Fruit fly (Drosophila melanogaster) whole organism, prepupa: Measurements from ENCODE around the gene dar1.

Experiments used
- CG10631 ChIP-seq: fragments of 200-800 bp; sonication (Bioruptor generic); optimal IDR thresholded peaks from 2 replicates; lab custom pipeline; 2016; ENCODE audit warnings: missing biosample characterization, missing genetic modification characterization
- CG10669 ChIP-seq: fragments of 200-800 bp; sonication (Bioruptor generic); optimal IDR thresholded peaks from 3 replicates; lab custom pipeline; 2018; ENCODE audit warnings: missing biosample characterization, mild to moderate bottlenecking, missing genetic modification characterization, moderate library complexity
- CG11762 ChIP-seq: fragments of 200-800 bp; sonication (Bioruptor generic); optimal IDR thresholded peaks from 3 replicates; lab custom pipeline; 2016; ENCODE audit warnings: missing biosample characterization, missing genetic modification characterization; ENCODE audit not compliant: insufficient read depth
- CG11902 ChIP-seq: fragments of 200-800 bp; sonication (Bioruptor generic); optimal IDR thresholded peaks from 3 replicates; lab custom pipeline; 2016; ENCODE audit warnings: missing biosample characterization, missing genetic modification characterization
- CG15336 ChIP-seq: fragments of 200-800 bp; sonication (Bioruptor generic); IDR thresholded peaks from 2 replicates; pipeline ENCODE4 v1.3.6; 2022; ENCODE audit warnings: missing biosample characterization, missing genetic modification characterization
- CG1621 ChIP-seq: fragments of 200-800 bp; sonication (Bioruptor generic); optimal IDR thresholded peaks from 3 replicates; lab custom pipeline; 2018; ENCODE audit warnings: missing biosample characterization, mild to moderate bottlenecking, missing genetic modification characterization
- CG3032 ChIP-seq: fragments of 200-800 bp; optimal IDR thresholded peaks from 2 replicates; lab custom pipeline; 2019; ENCODE audit warnings: missing biosample characterization, mild to moderate bottlenecking, missing genetic modification characterization, moderate library complexity
- CG31627 ChIP-seq: fragments of 200-800 bp; sonication (Bioruptor generic); optimal IDR thresholded peaks from 3 replicates; lab custom pipeline; 2016; ENCODE audit warnings: missing biosample characterization, missing genetic modification characterization
- CG32006 ChIP-seq: fragments of 200-800 bp; sonication (Bioruptor generic); optimal IDR thresholded peaks from 3 replicates; lab custom pipeline; 2017; ENCODE audit warnings: missing biosample characterization, mild to moderate bottlenecking, missing genetic modification characterization
- CG34406 ChIP-seq: fragments of 200-800 bp; sonication (Bioruptor generic); optimal IDR thresholded peaks from 3 replicates; lab custom pipeline; 2016; ENCODE audit warnings: missing biosample characterization, missing genetic modification characterization
- CG3919 ChIP-seq: fragments of 200-800 bp; sonication (Bioruptor generic); optimal IDR thresholded peaks from 3 replicates; lab custom pipeline; 2016; ENCODE audit warnings: missing biosample characterization, missing genetic modification characterization
- CG4318 ChIP-seq: fragments of 200-800 bp; sonication (Bioruptor generic); optimal IDR thresholded peaks from 3 replicates; lab custom pipeline; 2017; ENCODE audit warnings: missing biosample characterization, mild to moderate bottlenecking, missing genetic modification characterization
- CG6163 ChIP-seq: fragments of 200-800 bp; sonication (Bioruptor generic); IDR thresholded peaks from 3 replicates; pipeline ENCODE4 v1.3.6; 2022; ENCODE audit warnings: missing biosample characterization, missing genetic modification characterization
- CG6276 ChIP-seq: fragments of 200-800 bp; sonication (Bioruptor generic); optimal IDR thresholded peaks from 2 replicates; lab custom pipeline; 2017; ENCODE audit warnings: missing biosample characterization, mild to moderate bottlenecking, missing genetic modification characterization
- CG6792 ChIP-seq: fragments of 200-800 bp; sonication (Bioruptor generic); optimal IDR thresholded peaks from 3 replicates; lab custom pipeline; 2016; ENCODE audit warnings: missing biosample characterization, missing genetic modification characterization
- CG6808 ChIP-seq: fragments of 200-800 bp; sonication (Bioruptor generic); optimal IDR thresholded peaks from 3 replicates; lab custom pipeline; 2017; ENCODE audit warnings: missing biosample characterization, missing genetic modification characterization, mild to moderate bottlenecking, moderate library complexity, missing genetic modification reagents
- CG6854 ChIP-seq: fragments of 200-800 bp; sonication (Bioruptor generic); optimal IDR thresholded peaks from 2 replicates; lab custom pipeline; 2017; ENCODE audit warnings: missing biosample characterization, mild to moderate bottlenecking, missing genetic modification characterization
- CG7368 ChIP-seq: fragments of 200-800 bp; sonication (Bioruptor generic); optimal IDR thresholded peaks from 3 replicates; lab custom pipeline; 2016; ENCODE audit warnings: missing biosample characterization, missing genetic modification characterization
- CG8119 ChIP-seq: fragments of 200-800 bp; sonication (Bioruptor generic); IDR thresholded peaks from 3 replicates; pipeline ENCODE4 v1.3.6; 2022; ENCODE audit warnings: missing biosample characterization, missing genetic modification characterization
- CG8319 ChIP-seq: fragments of 200-800 bp; sonication (Bioruptor generic); optimal IDR thresholded peaks from 3 replicates; lab custom pipeline; 2016; ENCODE audit warnings: missing biosample characterization, missing genetic modification characterization
- CG8632 ChIP-seq: fragments of 200-800 bp; sonication (Bioruptor generic); optimal IDR thresholded peaks from 3 replicates; lab custom pipeline; 2016; ENCODE audit warnings: missing biosample characterization, missing genetic modification characterization
- Eip78C ChIP-seq: fragments of 200-800 bp; sonication (Bioruptor generic); peaks from one replicate; lab custom pipeline; 2016; ENCODE audit warnings: missing biosample characterization, missing genetic modification characterization
- Ets96B ChIP-seq: fragments of 200-800 bp; optimal IDR thresholded peaks from 2 replicates; lab custom pipeline; 2019; ENCODE audit warnings: missing biosample characterization, mild to moderate bottlenecking, missing genetic modification characterization, moderate library complexity
- Gug ChIP-seq: fragments of 200-800 bp; sonication (Bioruptor generic); IDR thresholded peaks from 2 replicates; pipeline ENCODE4 v1.3.6; 2022; ENCODE audit warnings: missing biosample characterization, missing genetic modification characterization
- Hr38 ChIP-seq: sonication (Bioruptor generic); optimal IDR thresholded peaks from 2 replicates; lab custom pipeline; 2016; ENCODE audit warnings: missing biosample characterization, missing genetic modification characterization
- Hr39 ChIP-seq: fragments of 200-800 bp; sonication (Bioruptor generic); optimal IDR thresholded peaks from 2 replicates; lab custom pipeline; 2016; ENCODE audit warnings: missing biosample characterization, missing genetic modification characterization
- Lpt ChIP-seq: fragments of 200-800 bp; sonication (Bioruptor generic); optimal IDR thresholded peaks from 3 replicates; lab custom pipeline; 2016; ENCODE audit warnings: missing biosample characterization, missing genetic modification characterization
- Met ChIP-seq: fragments of 200-800 bp; sonication (Bioruptor generic); optimal IDR thresholded peaks from 3 replicates; lab custom pipeline; 2016; ENCODE audit warnings: missing biosample characterization, missing genetic modification characterization
- OdsH ChIP-seq: fragments of 200-800 bp; sonication (Bioruptor generic); optimal IDR thresholded peaks from 3 replicates; lab custom pipeline; 2016; ENCODE audit warnings: missing biosample characterization, missing genetic modification characterization
- Smox ChIP-seq: fragments of 200-800 bp; sonication (Bioruptor generic); optimal IDR thresholded peaks from 3 replicates; lab custom pipeline; 2016; ENCODE audit warnings: missing biosample characterization, missing genetic modification characterization
- Sox102F ChIP-seq: fragments of 200-800 bp; sonication (Bioruptor generic); optimal IDR thresholded peaks from 2 replicates; lab custom pipeline; 2016; ENCODE audit warnings: missing biosample characterization, mild to moderate bottlenecking, missing genetic modification characterization
- Sox14 ChIP-seq: fragments of 200-800 bp; sonication (Bioruptor generic); optimal IDR thresholded peaks from 3 replicates; lab custom pipeline; 2016; ENCODE audit warnings: missing biosample characterization, missing genetic modification characterization
- Sox15 ChIP-seq: fragments of 200-800 bp; sonication (Bioruptor generic); optimal IDR thresholded peaks from 3 replicates; lab custom pipeline; 2016; ENCODE audit warnings: missing biosample characterization, missing genetic modification characterization
- achi ChIP-seq: fragments of 200-800 bp; sonication (Bioruptor generic); optimal IDR thresholded peaks from 3 replicates; lab custom pipeline; 2016; ENCODE audit warnings: missing biosample characterization, missing genetic modification characterization
- acj6 ChIP-seq: fragments of 200-800 bp; sonication (Bioruptor generic); optimal IDR thresholded peaks from 3 replicates; lab custom pipeline; 2016; ENCODE audit warnings: missing biosample characterization, missing genetic modification characterization
- cyc ChIP-seq: fragments of 200-800 bp; sonication (Bioruptor generic); optimal IDR thresholded peaks from 3 replicates; lab custom pipeline; 2016; ENCODE audit warnings: missing biosample characterization, missing genetic modification characterization
- dac ChIP-seq: fragments of 200-800 bp; sonication (Bioruptor generic); optimal IDR thresholded peaks from 2 replicates; lab custom pipeline; 2017; ENCODE audit warnings: missing biosample characterization, mild to moderate bottlenecking, missing genetic modification characterization
- dsx ChIP-seq: fragments of 200-800 bp; optimal IDR thresholded peaks from 3 replicates; lab custom pipeline; 2019; ENCODE audit warnings: missing biosample characterization, mild to moderate bottlenecking, missing genetic modification characterization, moderate library complexity; ENCODE audit not compliant: poor library complexity, severe bottlenecking
- eg ChIP-seq: fragments of 200-800 bp; sonication (Bioruptor generic); IDR thresholded peaks from 3 replicates; pipeline ENCODE4 v1.3.6; 2022; ENCODE audit warnings: missing biosample characterization, missing genetic modification characterization
- esn ChIP-seq: fragments of 200-800 bp; sonication (Bioruptor generic); optimal IDR thresholded peaks from 2 replicates; lab custom pipeline; 2016; ENCODE audit warnings: missing biosample characterization, mild to moderate bottlenecking, missing genetic modification characterization, moderate library complexity
- fd59A ChIP-seq: fragments of 200-800 bp; sonication (Bioruptor generic); optimal IDR thresholded peaks from 2 replicates; lab custom pipeline; 2017; ENCODE audit warnings: missing biosample characterization, mild to moderate bottlenecking, missing genetic modification characterization, missing genetic modification reagents
- fd85E ChIP-seq: fragments of 200-800 bp; sonication (Bioruptor generic); optimal IDR thresholded peaks from 3 replicates; lab custom pipeline; 2016; ENCODE audit warnings: missing biosample characterization, missing genetic modification characterization
- lz ChIP-seq: fragments of 200-800 bp; sonication (Bioruptor generic); optimal IDR thresholded peaks from 3 replicates; lab custom pipeline; 2016; ENCODE audit warnings: missing biosample characterization, missing genetic modification characterization
- net ChIP-seq: fragments of 200-800 bp; sonication (Bioruptor generic); optimal IDR thresholded peaks from 3 replicates; lab custom pipeline; 2016; ENCODE audit warnings: missing biosample characterization, missing genetic modification characterization
- pdm3 ChIP-seq: fragments of 200-800 bp; sonication (Bioruptor generic); optimal IDR thresholded peaks from 3 replicates; lab custom pipeline; 2016; ENCODE audit warnings: missing biosample characterization, missing genetic modification characterization
- salr ChIP-seq, 2 experiments: fragments of 200-800 bp; sonication (Bioruptor generic); optimal IDR thresholded peaks; 3 replicates each; lab custom pipeline; 2016 to 2018; ENCODE audit warnings: missing biosample characterization in 2 of 2, missing genetic modification characterization in 2 of 2, mild to moderate bottlenecking in 1 of 2
- spab ChIP-seq: fragments of 200-800 bp; sonication (Bioruptor generic); optimal IDR thresholded peaks from 2 replicates; lab custom pipeline; 2017; ENCODE audit warnings: missing biosample characterization, mild to moderate bottlenecking, missing genetic modification characterization, missing genetic modification reagents
- ss ChIP-seq, 2 experiments: fragments of 200-800 bp; sonication (Bioruptor generic); optimal IDR thresholded peaks; 2 replicates in 1 of 2; 3 replicates in 1 of 2; lab custom pipeline; 2017 to 2018; ENCODE audit warnings: mild to moderate bottlenecking in 2 of 2, missing biosample characterization in 2 of 2, missing genetic modification characterization in 2 of 2, moderate library complexity in 1 of 2
- svp ChIP-seq: fragments of 200-800 bp; sonication (Bioruptor generic); peaks from one replicate; lab custom pipeline; 2016; ENCODE audit warnings: missing biosample characterization, missing genetic modification characterization
- topi ChIP-seq: fragments of 200-800 bp; sonication (Bioruptor generic); optimal IDR thresholded peaks from 3 replicates; lab custom pipeline; 2016; ENCODE audit warnings: missing biosample characterization, missing genetic modification characterization
- vri ChIP-seq: fragments of 200-800 bp; sonication (Bioruptor generic); optimal IDR thresholded peaks from 3 replicates; lab custom pipeline; 2016; ENCODE audit warnings: missing biosample characterization, mild to moderate bottlenecking, missing genetic modification characterization

Gene dar1

dm6 chr3L:3695379-3695778, 69.2 kb downstream of the dar1 start:
- TF ChIP-seq topi (GFP tag; lab: Kevin White, UChicago) = peak; percentile 54
- TF ChIP-seq CG8319 = no peak
- TF ChIP-seq Ets96B (tag; lab: Kevin White, UChicago) = peak; percentile 51
- TF ChIP-seq spab (GFP tag; lab: Kevin White, UChicago) = peak; percentile 45
- peak; percentile 38 for TF ChIP-seq CG10669
- peak; percentile 58 for TF ChIP-seq Eip78C (GFP tag; lab: Kevin White, UChicago)
- no peak for TF ChIP-seq CG1621
- peak; percentile 29 for TF ChIP-seq dsx (GFP tag; lab: Kevin White, UChicago)
- peak; percentile 31 for TF ChIP-seq pdm3 (GFP tag; lab: Kevin White, UChicago)
- peak; percentile 85 for TF ChIP-seq svp (GFP tag; lab: Kevin White, UChicago)
- peak; percentile 40 for TF ChIP-seq Hr39
- TF ChIP-seq Met (GFP tag; lab: Kevin White, UChicago) = peak; percentile 40
- TF ChIP-seq Sox15 (GFP tag; lab: Kevin White, UChicago) = no peak
- TF ChIP-seq CG11762 (GFP tag; lab: Kevin White, UChicago) = no peak
- TF ChIP-seq ss (GFP tag; optimal IDR thresholded peaks at IDR 0.05; lab: Kevin White, UChicago) = peak in 1 of 2 experiments; percentile 4
- no peak for TF ChIP-seq CG4318 (GFP tag; lab: Kevin White, UChicago)
- no peak for TF ChIP-seq Gug
- TF ChIP-seq CG6276 (GFP tag; lab: Kevin White, UChicago) = no peak
- TF ChIP-seq CG6792 (GFP tag; lab: Kevin White, UChicago) = no peak
- peak; percentile 6 for TF ChIP-seq CG32006 (GFP tag; lab: Kevin White, UChicago)
- peak; percentile 4 for TF ChIP-seq OdsH (GFP tag; lab: Kevin White, UChicago)
- TF ChIP-seq CG34406 = peak; percentile 11
- TF ChIP-seq fd85E (GFP tag; lab: Kevin White, UChicago) = no peak
- TF ChIP-seq CG31627 = peak; percentile 24
- no peak for TF ChIP-seq fd59A (GFP tag; lab: Kevin White, UChicago)
- TF ChIP-seq lz (GFP tag; lab: Kevin White, UChicago) = peak; percentile 22
- TF ChIP-seq CG6854 (GFP tag; lab: Kevin White, UChicago) = no peak
- TF ChIP-seq CG3919 (GFP tag; lab: Kevin White, UChicago) = peak; percentile 40
- no peak for TF ChIP-seq net (GFP tag; lab: Kevin White, UChicago)
- TF ChIP-seq dac (GFP tag; lab: Kevin White, UChicago) = no peak
- peak; percentile 35 for TF ChIP-seq cyc (GFP tag; lab: Kevin White, UChicago)
- TF ChIP-seq CG8119 (GFP tag; lab: Robert Waterston, UW) = no peak
- TF ChIP-seq CG11902 (GFP tag; lab: Kevin White, UChicago) = no peak
- TF ChIP-seq CG3032 (tag; lab: Kevin White, UChicago) = peak; percentile 47
- no peak for TF ChIP-seq eg (GFP tag; lab: Robert Waterston, UW)
- TF ChIP-seq Hr38 (GFP tag; lab: Kevin White, UChicago) = no peak
- TF ChIP-seq CG15336 (GFP tag; lab: Robert Waterston, UW) = no peak
- TF ChIP-seq CG6163 (GFP tag; lab: Robert Waterston, UW) = peak; percentile 59; the same call in 2 of the 3 replicates
- TF ChIP-seq Lpt (GFP tag; lab: Kevin White, UChicago) = no peak
- peak; percentile 40 for TF ChIP-seq Smox
- peak; percentile 3 for TF ChIP-seq Sox14
- TF ChIP-seq CG8632 (GFP tag; lab: Kevin White, UChicago) = peak; percentile 24
- peak; percentile 22 for TF ChIP-seq achi (GFP tag; lab: Kevin White, UChicago)
- peak; percentile 8 for TF ChIP-seq vri (GFP tag; lab: Kevin White, UChicago)
- TF ChIP-seq CG7368 (GFP tag; lab: Kevin White, UChicago) = no peak
- peak; percentile 44 for TF ChIP-seq acj6 (GFP tag; lab: Kevin White, UChicago)
- no peak for TF ChIP-seq salr (GFP tag; optimal IDR thresholded peaks at IDR 0.05; lab: Kevin White, UChicago)
- peak; percentile 54 for TF ChIP-seq esn
- peak; percentile 54 for TF ChIP-seq CG6808
- peak; percentile 15 for TF ChIP-seq CG10631 (GFP tag; lab: Kevin White, UChicago)
- peak; percentile 58 for TF ChIP-seq Sox102F (GFP tag; lab: Kevin White, UChicago)
